Fruit fly (Drosophila melanogaster): ENCODE results near the gene mRpL39.

DNA sequence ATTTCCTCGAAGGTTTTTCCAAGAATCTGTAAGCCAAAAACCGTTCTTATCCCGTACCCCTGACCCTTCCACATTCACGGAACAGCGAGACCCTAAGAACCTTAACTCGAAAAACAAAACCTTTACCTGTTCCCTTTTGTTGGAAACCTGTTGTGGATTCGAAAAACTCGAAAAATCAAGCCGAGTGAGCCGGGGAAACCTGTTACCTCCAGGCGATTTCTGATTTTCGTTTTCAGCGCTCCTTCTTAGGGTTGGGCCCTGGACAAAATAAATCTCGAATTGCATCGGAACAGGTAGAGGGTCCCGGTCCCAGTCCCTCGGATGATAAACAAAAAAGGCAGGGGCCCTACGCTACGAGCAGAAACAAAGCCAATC, 26.2 kb downstream of the mRpL39 start:
- TF ChIP-seq CG8478 (optimal IDR thresholded peaks at IDR 0.05) (no peak), CTCF (optimal IDR thresholded peaks at IDR 0.05) (no peak)

All from S2 (cell line).